Fruit fly (Drosophila melanogaster) whole organism, embryonic: ENCODE data around the gene CG15286.

Experiments used
- CG11247 ChIP-seq: fragments of 200-800 bp; sonication (Bioruptor generic); IDR thresholded peaks from 2 replicates; pipeline ENCODE4 v1.3.6; 2022; ENCODE audit warnings: missing biosample characterization, missing genetic modification characterization
- CG11398 ChIP-seq: fragments of 200-800 bp; sonication (Bioruptor generic); optimal IDR thresholded peaks from 2 replicates; lab custom pipeline; 2016; ENCODE audit warnings: missing biosample characterization, missing genetic modification characterization
- CG12071 ChIP-seq: fragments of 200-800 bp; sonication (Bioruptor generic); optimal IDR thresholded peaks from 3 replicates; lab custom pipeline; 2018; ENCODE audit warnings: missing biosample characterization, mild to moderate bottlenecking, missing genetic modification characterization
- CG12155 ChIP-seq: fragments of 200-800 bp; sonication (Bioruptor generic); optimal IDR thresholded peaks from 3 replicates; lab custom pipeline; 2016; ENCODE audit warnings: missing biosample characterization, missing genetic modification characterization
- CG15696 ChIP-seq: fragments of 200-800 bp; sonication (Bioruptor generic); optimal IDR thresholded peaks from 2 replicates; lab custom pipeline; 2019; ENCODE audit warnings: missing biosample characterization, mild to moderate bottlenecking, missing genetic modification characterization, moderate library complexity
- CG1602 ChIP-seq: fragments of 200-800 bp; sonication (Bioruptor generic); optimal IDR thresholded peaks from 3 replicates; lab custom pipeline; 2016; ENCODE audit warnings: missing biosample characterization, missing genetic modification characterization
- CG18764 ChIP-seq: fragments of 200-800 bp; sonication (Bioruptor generic); optimal IDR thresholded peaks from 3 replicates; lab custom pipeline; 2016; ENCODE audit warnings: missing biosample characterization, missing genetic modification characterization
- CG2202 ChIP-seq: fragments of 200-800 bp; sonication (Bioruptor generic); optimal IDR thresholded peaks from 2 replicates; lab custom pipeline; 2018; ENCODE audit warnings: missing biosample characterization, mild to moderate bottlenecking, missing genetic modification characterization
- CG31365 ChIP-seq: fragments of 200-800 bp; sonication (Bioruptor generic); optimal IDR thresholded peaks from 2 replicates; lab custom pipeline; 2018; ENCODE audit warnings: missing biosample characterization, mild to moderate bottlenecking, missing genetic modification characterization
- CG31441 ChIP-seq: fragments of 200-800 bp; sonication (Bioruptor generic); IDR thresholded peaks from 2 replicates; pipeline ENCODE4 v1.3.6; 2022; ENCODE audit warnings: missing biosample characterization, missing genetic modification characterization
- CG6765 ChIP-seq: fragments of 200-800 bp; sonication (Bioruptor generic); optimal IDR thresholded peaks from 3 replicates; lab custom pipeline; 2017; ENCODE audit warnings: missing biosample characterization, mild to moderate bottlenecking, missing genetic modification characterization
- CG6854 ChIP-seq: fragments of 200-800 bp; sonication (Bioruptor generic); optimal IDR thresholded peaks from 3 replicates; lab custom pipeline; 2017; ENCODE audit warnings: missing biosample characterization, mild to moderate bottlenecking, missing genetic modification characterization
- CG7963 ChIP-seq: fragments of 200-800 bp; sonication (Bioruptor generic); IDR thresholded peaks from 3 replicates; pipeline ENCODE4 v1.3.6; 2022; ENCODE audit warnings: missing biosample characterization, missing genetic modification characterization; ENCODE audit not compliant: partially characterized antibody
- CG9609 ChIP-seq: fragments of 200-800 bp; sonication (Bioruptor generic); optimal IDR thresholded peaks from 3 replicates; lab custom pipeline; 2016; ENCODE audit warnings: missing biosample characterization, missing genetic modification characterization
- CG9817 ChIP-seq: fragments of 200-800 bp; sonication (Bioruptor generic); optimal IDR thresholded peaks from 2 replicates; lab custom pipeline; 2018; ENCODE audit warnings: missing biosample characterization, mild to moderate bottlenecking, missing genetic modification characterization, moderate library complexity
- CoRest ChIP-seq: fragments of 200-800 bp; sonication (Bioruptor generic); optimal IDR thresholded peaks from 3 replicates; lab custom pipeline; 2018; ENCODE audit warnings: missing biosample characterization, mild to moderate bottlenecking, missing genetic modification characterization, moderate library complexity
- Dp ChIP-seq: fragments of 200-800 bp; sonication (Bioruptor generic); optimal IDR thresholded peaks from 2 replicates; lab custom pipeline; 2018; ENCODE audit warnings: missing biosample characterization, mild to moderate bottlenecking, missing genetic modification characterization, moderate library complexity
- Elba2 ChIP-seq: fragments of 200-800 bp; sonication (Bioruptor generic); optimal IDR thresholded peaks from 3 replicates; lab custom pipeline; 2016; ENCODE audit warnings: missing biosample characterization, missing genetic modification characterization
- Ets65A ChIP-seq: fragments of 200-800 bp; sonication (Bioruptor generic); peaks from one replicate; lab custom pipeline; 2016; ENCODE audit warnings: missing biosample characterization, missing genetic modification characterization
- Fer2 ChIP-seq: fragments of 200-800 bp; sonication (Bioruptor generic); optimal IDR thresholded peaks from 2 replicates; lab custom pipeline; 2018; ENCODE audit warnings: missing biosample characterization, mild to moderate bottlenecking, missing genetic modification characterization, moderate library complexity
- Gug ChIP-seq: fragments of 200-800 bp; sonication (Bioruptor generic); IDR thresholded peaks from 4 replicates; pipeline ENCODE4 v1.3.6; 2022; ENCODE audit warnings: missing biosample characterization, missing genetic modification characterization
- HHEX ChIP-seq: fragments of 200-800 bp; sonication (Bioruptor generic); optimal IDR thresholded peaks from 3 replicates; lab custom pipeline; 2017; ENCODE audit warnings: missing biosample characterization, mild to moderate bottlenecking, missing genetic modification characterization, missing genetic modification reagents
- Hr51 ChIP-seq, 2 experiments: fragments of 200-800 bp; sonication (Bioruptor generic); optimal IDR thresholded peaks; 2 replicates in 1 of 2; 3 replicates in 1 of 2; lab custom pipeline; 2016 to 2018; ENCODE audit warnings: missing biosample characterization in 2 of 2, missing genetic modification characterization in 2 of 2, mild to moderate bottlenecking in 1 of 2, moderate library complexity in 1 of 2
- Jarid2 ChIP-seq: fragments of 200-800 bp; sonication (Bioruptor generic); optimal IDR thresholded peaks from 3 replicates; lab custom pipeline; 2017; ENCODE audit warnings: mild to moderate bottlenecking, missing biosample characterization, missing genetic modification reagents, missing genetic modification characterization
- MBD-R2 ChIP-seq: fragments of 200-800 bp; sonication (Bioruptor generic); IDR thresholded peaks from 2 replicates; pipeline ENCODE4 v1.3.6; 2022; ENCODE audit warnings: missing biosample characterization, missing genetic modification characterization
- MTF-1 ChIP-seq: fragments of 200-800 bp; sonication (Bioruptor generic); optimal IDR thresholded peaks from 2 replicates; lab custom pipeline; 2018; ENCODE audit warnings: missing biosample characterization, mild to moderate bottlenecking, missing genetic modification characterization, borderline replicate concordance
- Optix ChIP-seq: fragments of 200-800 bp; sonication (Bioruptor generic); IDR thresholded peaks from 3 replicates; pipeline ENCODE4 v1.3.6; 2022; ENCODE audit warnings: missing biosample characterization, missing genetic modification characterization
- Sox100B ChIP-seq: fragments of 200-800 bp; sonication (Bioruptor generic); optimal IDR thresholded peaks from 3 replicates; lab custom pipeline; 2018; ENCODE audit warnings: missing biosample characterization, mild to moderate bottlenecking, missing genetic modification characterization
- Sox102F ChIP-seq: fragments of 200-800 bp; sonication (Bioruptor generic); optimal IDR thresholded peaks from 2 replicates; lab custom pipeline; 2018; ENCODE audit warnings: missing biosample characterization, mild to moderate bottlenecking, missing genetic modification characterization, moderate library complexity
- ap ChIP-seq: fragments of 200-800 bp; sonication (Bioruptor generic); IDR thresholded peaks from 2 replicates; pipeline ENCODE4 v1.3.6; 2022; ENCODE audit warnings: missing biosample characterization, missing genetic modification characterization
- bigmax ChIP-seq: fragments of 200-800 bp; sonication (Bioruptor generic); optimal IDR thresholded peaks from 2 replicates; lab custom pipeline; 2018; ENCODE audit warnings: missing biosample characterization, mild to moderate bottlenecking, missing genetic modification characterization
- chif ChIP-seq, 2 experiments: fragments of 200-800 bp; sonication (Bioruptor generic); optimal IDR thresholded peaks; 3 replicates each; lab custom pipeline; 2016; ENCODE audit warnings: missing biosample characterization in 2 of 2, missing genetic modification characterization in 2 of 2
- croc ChIP-seq: fragments of 200-800 bp; sonication (Bioruptor generic); conservative IDR thresholded peaks from 3 replicates; pipeline ENCODE4 v1.3.6; 2022; ENCODE audit warnings: missing biosample characterization, missing genetic modification characterization
- crp ChIP-seq, 2 experiments: fragments of 200-800 bp; sonication (Bioruptor generic); optimal IDR thresholded peaks; 2 replicates in 1 of 2; 3 replicates in 1 of 2; lab custom pipeline; 2017; ENCODE audit warnings: missing biosample characterization in 2 of 2, missing genetic modification characterization in 2 of 2, mild to moderate bottlenecking in 1 of 2, moderate library complexity in 1 of 2
- cwo ChIP-seq: fragments of 200-800 bp; sonication (Bioruptor generic); optimal IDR thresholded peaks from 3 replicates; lab custom pipeline; 2017; ENCODE audit warnings: missing biosample characterization, missing genetic modification characterization, mild to moderate bottlenecking, moderate library complexity, missing genetic modification reagents
- da ChIP-seq: fragments of 200-800 bp; sonication (Bioruptor generic); optimal IDR thresholded peaks from 2 replicates; lab custom pipeline; 2016; ENCODE audit warnings: missing biosample characterization, missing genetic modification characterization
- dan ChIP-seq: fragments of 200-800 bp; sonication (Bioruptor generic); IDR thresholded peaks from 2 replicates; pipeline ENCODE4 v1.3.6; 2022; ENCODE audit warnings: missing biosample characterization, missing genetic modification characterization
- kay ChIP-seq: fragments of 200-800 bp; sonication (Bioruptor generic); optimal IDR thresholded peaks from 2 replicates; lab custom pipeline; 2016; ENCODE audit warnings: missing biosample characterization, missing genetic modification characterization
- lola ChIP-seq, 3 experiments: fragments of >200 bp in 2 of 3; fragments of 200-800 bp in 1 of 3; sonication (Bioruptor generic) in 1 of 3; optimal IDR thresholded peaks; 2 replicates each; lab custom pipeline; 2017 to 2019; ENCODE audit warnings: missing biosample characterization in 3 of 3, missing genetic modification characterization in 3 of 3, mild to moderate bottlenecking in 1 of 3, moderate library complexity in 1 of 3
- otp ChIP-seq: fragments of 200-800 bp; sonication (Bioruptor generic); IDR thresholded peaks from 3 replicates; pipeline ENCODE4, ENCODE4 v1.3.6; 2022; ENCODE audit warnings: missing biosample characterization, missing genetic modification characterization
- run ChIP-seq: fragments of 200-800 bp; sonication (Bioruptor generic); optimal IDR thresholded peaks from 3 replicates; lab custom pipeline; 2018; ENCODE audit warnings: missing biosample characterization, mild to moderate bottlenecking, missing genetic modification characterization
- sc ChIP-seq, 3 experiments: fragments of >200 bp in 2 of 3; fragments of 200-800 bp in 1 of 3; sonication (Bioruptor generic) in 1 of 3; optimal IDR thresholded peaks; 2 replicates in 2 of 3; 3 replicates in 1 of 3; lab custom pipeline; 2017; ENCODE audit warnings: mild to moderate bottlenecking in 1 of 3, missing biosample characterization in 1 of 3, missing genetic modification characterization in 1 of 3, missing genetic modification reagents in 1 of 3
- so ChIP-seq: fragments of 200-800 bp; sonication (Bioruptor generic); IDR thresholded peaks from 3 replicates; pipeline ENCODE4 v1.3.6; 2022; ENCODE audit warnings: missing biosample characterization, missing genetic modification characterization
- tin ChIP-seq: fragments of 200-800 bp; sonication (Bioruptor generic); optimal IDR thresholded peaks from 3 replicates; lab custom pipeline; 2016; ENCODE audit warnings: missing biosample characterization, missing genetic modification characterization
- vfl ChIP-seq: fragments of 200-800 bp; sonication (Bioruptor generic); optimal IDR thresholded peaks from 2 replicates; lab custom pipeline; 2016; ENCODE audit warnings: missing biosample characterization, missing genetic modification characterization
- wdn ChIP-seq: fragments of 200-800 bp; sonication (Bioruptor generic); IDR thresholded peaks from 2 replicates; pipeline ENCODE4 v1.3.6; 2022; ENCODE audit warnings: missing biosample characterization, missing genetic modification characterization
- wek ChIP-seq: fragments of 200-800 bp; sonication (Bioruptor generic); optimal IDR thresholded peaks from 3 replicates; lab custom pipeline; 2018; ENCODE audit warnings: missing biosample characterization, mild to moderate bottlenecking, missing genetic modification characterization, moderate library complexity
- z ChIP-seq: fragments of 200-800 bp; sonication (Bioruptor generic); IDR thresholded peaks from 3 replicates; pipeline ENCODE4 v1.3.6; 2022; ENCODE audit warnings: missing biosample characterization, missing genetic modification characterization
- zen ChIP-seq: fragments of 200-800 bp; sonication (Bioruptor generic); optimal IDR thresholded peaks from 3 replicates; lab custom pipeline; 2018; ENCODE audit warnings: missing biosample characterization, mild to moderate bottlenecking, missing genetic modification characterization, moderate library complexity

The CG15286 gene

DNA sequence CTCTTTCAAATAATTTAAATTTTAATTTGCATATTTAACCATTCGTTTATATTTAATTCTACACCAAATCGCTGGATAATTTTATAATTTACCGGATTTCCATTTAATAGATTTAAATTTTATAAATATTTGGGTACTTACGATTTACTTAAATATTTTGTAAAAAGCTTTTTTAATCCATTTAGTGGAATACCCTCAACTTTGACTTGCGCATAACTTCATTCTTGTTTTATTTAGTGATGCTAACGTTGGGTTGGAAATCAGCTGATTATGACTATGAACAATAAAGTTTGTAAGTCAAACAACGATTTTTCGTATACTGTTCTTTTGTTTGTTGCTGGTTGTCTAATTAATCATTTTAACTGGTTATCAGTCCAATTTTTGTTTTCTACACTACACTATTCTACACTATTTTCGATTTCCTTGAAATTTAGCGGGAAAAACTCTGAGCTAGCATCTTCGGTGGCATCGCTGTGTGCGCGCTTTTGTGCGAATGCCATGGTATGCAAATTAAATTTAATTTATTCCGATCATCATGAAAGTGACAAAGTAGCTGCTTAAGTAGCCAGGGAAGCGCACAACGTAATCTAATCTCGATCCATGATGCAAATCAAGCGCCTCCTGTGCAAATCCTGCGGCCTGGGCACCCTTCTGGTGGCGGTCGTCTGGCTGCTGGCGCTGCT, 20.9 kb downstream of the CG15286 start, which contains the start of gene Pgant35A (continued):
- TF ChIP-seq z (GFP tag; lab: Robert Waterston, UW) (no peak), Sox102F (GFP tag; lab: Kevin White, UChicago) (peak; percentile 46), run (tag; lab: Kevin White, UChicago) (no peak), CG9817 (tag; lab: Kevin White, UChicago) (peak; percentile 27), Elba2 (no peak), CG12155 (GFP tag; lab: Kevin White, UChicago) (peak; percentile 37), croc (GFP tag; lab: Robert Waterston, UW) (no peak), CG12071 (GFP tag; lab: Kevin White, UChicago) (no peak), crp (GFP tag; optimal IDR thresholded peaks at IDR 0.05; lab: Kevin White, UChicago) (peak; percentile 45 to 89), MTF-1 (GFP tag; lab: Kevin White, UChicago) (no peak), CG11247 (no peak), bigmax (GFP tag; lab: Kevin White, UChicago) (no peak), CG6854 (no peak), zen (tag; lab: Kevin White, UChicago) (peak; percentile 1), Optix (GFP tag; lab: Robert Waterston, UW) (no peak), dan (no peak), cwo (GFP tag; lab: Kevin White, UChicago) (no peak), sc (optimal IDR thresholded peaks at IDR 0.05; lab: Kevin White, UChicago) (no peak), sc (GFP tag; optimal IDR thresholded peaks at IDR 0.05; lab: Kevin White, UChicago) (no peak), Sox100B (GFP tag; lab: Kevin White, UChicago) (peak; percentile 41), CG18764 (no peak), HHEX (GFP tag; lab: Kevin White, UChicago) (no peak), so (GFP tag; lab: Robert Waterston, UW) (no peak), CG6765 (no peak), vfl (GFP tag; lab: Kevin White, UChicago) (peak; percentile 8), da (GFP tag; lab: Kevin White, UChicago) (no peak), CG7963 (no peak), CG2202 (tag; lab: Kevin White, UChicago) (no peak), CG15696 (tag; lab: Kevin White, UChicago) (peak; percentile 22), chif (GFP tag; optimal IDR thresholded peaks at IDR 0.05; lab: Kevin White, UChicago) (peak in 1 of 2 experiments; percentile 28), otp (GFP tag; lab: Robert Waterston, UW) (no peak), ap (no peak), CG31365 (no peak), CG31441 (peak; percentile 65), lola (GFP tag; optimal IDR thresholded peaks at IDR 0.05; lab: Kevin White, UChicago) (peak in 1 of 3 experiments; percentile 49), Jarid2 (GFP tag; lab: Kevin White, UChicago) (no peak), wdn (GFP tag; lab: Robert Waterston, UW) (no peak), Hr51 (GFP tag; optimal IDR thresholded peaks at IDR 0.05; lab: Kevin White, UChicago) (peak in 1 of 2 experiments; percentile 64), Dp (GFP tag; lab: Kevin White, UChicago) (peak; percentile 4), Gug (GFP tag; lab: Robert Waterston, UW) (no peak), Ets65A (GFP tag; lab: Kevin White, UChicago) (no peak), wek (GFP tag; lab: Kevin White, UChicago) (peak; percentile 89), kay (GFP tag; lab: Kevin White, UChicago) (no peak), CG9609 (peak; percentile 52), CG11398 (no peak), CG1602 (GFP tag; lab: Kevin White, UChicago) (no peak), Fer2 (no peak), CoRest (tag; lab: Kevin White, UChicago) (peak; percentile 63), tin (GFP tag; lab: Kevin White, UChicago) (no peak), MBD-R2 (GFP tag; lab: Robert Waterston, UW) (peak; percentile 83)
